1 worm cellular context compared by ENCODE assay signal in genomic region chrII:10557206-10557574, ce11.
A peak's percentile ranks its signal among the peaks of the same experiment; 100 is the strongest.
TF ChIP-seq lines count a peak whose summit lies in the region.

No protein-coding gene starts in this region.

TF ChIP-seq in whole organism, L1 larva, 84 proteins besides CTCF, POLR2A, EP300 and RAD21 (continued from another document):
- TF ChIP-seq efl-1 (optimal IDR thresholded peaks at IDR 0.05; lab: Kevin White, UChicago) (peak in 1 of 2 experiments; percentile 26), efl-1 (GFP tag; optimal IDR thresholded peaks at IDR 0.05 in 1 of 2; lab: Kevin White, UChicago) (peak in 1 of 2 experiments; percentile 31), unc-62 (GFP tag; optimal IDR thresholded peaks at IDR 0.05; lab: Kevin White, UChicago) (no peak)
